Worm (Caenorhabditis elegans): Measurements from ENCODE around the gene W09C2.10.

The W09C2.10 gene

DNA sequence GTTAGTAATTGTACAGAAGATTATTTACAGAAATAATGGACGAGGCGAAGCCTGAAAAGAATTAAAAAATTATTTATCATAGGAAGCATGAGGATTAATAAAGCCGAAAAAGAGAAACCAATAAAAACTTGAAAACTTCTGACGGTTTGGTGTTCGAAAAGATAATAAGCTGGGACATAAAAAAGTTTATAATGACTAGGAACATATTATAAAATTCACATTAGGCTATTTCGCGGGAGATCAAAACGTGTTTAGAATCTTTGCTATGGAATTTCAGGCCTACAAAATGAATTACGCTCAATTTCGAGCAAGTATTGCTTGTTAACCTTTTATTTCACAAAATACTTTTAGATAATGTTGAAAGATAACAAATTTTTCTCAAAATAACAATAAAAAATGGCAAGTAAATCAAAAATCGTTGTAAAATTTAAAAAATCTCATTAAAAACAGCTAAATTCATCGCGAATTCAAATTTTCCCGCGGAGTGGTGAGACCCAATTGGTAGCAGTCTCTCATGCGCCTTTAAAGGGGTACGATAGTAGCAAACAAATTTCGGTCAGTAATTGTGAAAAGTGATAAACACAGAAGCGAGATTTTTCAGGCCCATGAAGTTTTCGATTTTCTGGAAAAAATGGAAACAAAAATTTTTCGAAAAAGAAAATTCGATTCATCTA lies 36.0 kb downstream of the W09C2.10 start, which contains the start of gene trcs-1:
TSS of gene trcs-1 (minus strand) at position 51 of the 674 bp plus-strand sequence.
- TF ChIP-seq Y48G9A.11 (GFP tag; IDR thresholded peaks at IDR 0.05) (0 out of 2 replicates have a peak, but pooled peaks have one; percentile 46), F49E8.2 (tag; optimal IDR thresholded peaks at IDR 0.05; ENCODE audit: borderline replicate concordance) (peak; percentile 54), lin-29 (GFP tag; IDR thresholded peaks at IDR 0.05) (no peak), snpc-1.2 (GFP tag; IDR thresholded peaks at IDR 0.05) (peak; percentile 88)

DNA sequence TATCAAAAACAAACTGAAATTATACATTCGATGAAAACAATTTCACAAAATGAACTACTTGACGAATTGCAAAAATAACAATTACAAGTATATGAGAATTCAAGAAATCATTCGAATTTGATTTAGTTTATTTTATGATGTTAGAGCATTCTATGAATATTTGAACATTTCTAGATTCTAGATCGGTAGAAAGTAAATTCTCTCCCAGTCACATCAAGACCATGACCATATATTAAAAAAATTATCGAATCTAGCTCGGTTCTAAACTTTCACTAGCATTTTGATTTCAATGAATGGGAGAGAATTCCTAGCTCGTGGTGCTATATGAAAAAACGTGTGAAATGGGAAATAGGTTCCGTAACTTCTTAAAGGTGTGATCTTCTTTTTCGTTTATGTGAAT lies 40.5 kb downstream of the W09C2.10 start:
- TF ChIP-seq tra-1 (GFP tag; IDR thresholded peaks at IDR 0.05) (no peak), T26A8.4 (GFP tag; IDR thresholded peaks at IDR 0.05) (no peak), mdt-29 (GFP tag; IDR thresholded peaks at IDR 0.05) (no peak), ctbp-1 (GFP tag; IDR thresholded peaks at IDR 0.05) (no peak), nhr-42 (GFP tag; IDR thresholded peaks at IDR 0.05) (no peak), unc-62 (GFP tag; optimal IDR thresholded peaks at IDR 0.05 in 1 of 2) (peak in 1 of 2 experiments; percentile 92), unc-62 (tag; optimal IDR thresholded peaks at IDR 0.05) (no peak), mep-1 (tag; optimal IDR thresholded peaks at IDR 0.05) (no peak), sdz-12 (GFP tag; optimal IDR thresholded peaks at IDR 0.05) (no peak), dmd-8 (GFP tag; IDR thresholded peaks at IDR 0.05) (no peak)

DNA sequence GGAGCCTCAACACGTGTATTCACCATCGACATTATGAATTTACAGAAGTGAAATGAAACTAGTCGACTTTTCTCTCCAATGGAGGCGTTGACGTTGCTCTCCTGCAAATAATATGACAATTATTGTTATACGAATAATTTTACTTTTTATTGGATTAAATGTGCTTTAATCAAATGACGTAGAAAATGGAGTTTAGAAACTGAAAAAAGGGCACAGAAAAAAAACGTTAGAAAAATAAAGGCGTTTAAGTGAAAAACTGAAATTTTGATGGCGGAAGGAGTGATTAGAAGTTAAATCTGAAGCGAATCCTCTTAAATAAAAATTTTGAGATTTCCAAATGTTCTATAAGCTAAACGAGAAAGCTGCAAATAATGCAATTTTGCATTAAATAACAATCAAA lies 44.9 kb downstream of the W09C2.10 start, which contains the start of gene npr-2:
TSS of gene npr-2 (minus strand) at position 101 of the 400 bp plus-strand sequence.
- TF ChIP-seq hlh-11 (tag; optimal IDR thresholded peaks at IDR 0.05) (no peak), hlh-30 (tag; optimal IDR thresholded peaks at IDR 0.05; ENCODE audit: insufficient read depth) (no peak), php-3 (GFP tag; IDR thresholded peaks at IDR 0.05) (no peak), skn-1 (tag; optimal IDR thresholded peaks at IDR 0.05) (no peak), nhr-42 (GFP tag; IDR thresholded peaks at IDR 0.05) (no peak), cey-2 (tag; optimal IDR thresholded peaks at IDR 0.05; ENCODE audit: borderline replicate concordance, insufficient read depth) (no peak), F44E2.7 (GFP tag; IDR thresholded peaks at IDR 0.05) (no peak), daf-12 (tag; optimal IDR thresholded peaks at IDR 0.05) (no peak)
